Fruit fly (Drosophila melanogaster): ENCODE results near the gene CG32795.
A peak's percentile ranks its signal among the peaks of the same experiment; 100 is the strongest.

The CG32795 gene

dm6 chrX:2790055-2790617, at the start of gene CG32795 (continued):
- TF ChIP-seq amos (GFP tag; IDR thresholded peaks at IDR 0.05; ENCODE audit: partially characterized antibody) (peak; percentile 55; the same call in 1 of the 2 replicates), CG7372 (GFP tag; IDR thresholded peaks at IDR 0.05) (no peak), D19A (tag; optimal IDR thresholded peaks at IDR 0.05) (peak; percentile 43), lola (GFP tag; optimal IDR thresholded peaks at IDR 0.05) (peak in 1 of 3 experiments; percentile 45), CG12942 (GFP tag; optimal IDR thresholded peaks at IDR 0.05) (no peak), Dp (GFP tag; optimal IDR thresholded peaks at IDR 0.05) (peak; percentile 85), CG8924 (tag; optimal IDR thresholded peaks at IDR 0.05) (peak; percentile 45), CG30403 (GFP tag; optimal IDR thresholded peaks at IDR 0.05) (peak; percentile 6), Max (GFP tag; optimal IDR thresholded peaks at IDR 0.05) (peak; percentile 6), CG4424 (GFP tag; optimal IDR thresholded peaks at IDR 0.05) (peak; percentile 35), CG3995 (GFP tag; optimal IDR thresholded peaks at IDR 0.05) (peak; percentile 48), Eip74EF (GFP tag; optimal IDR thresholded peaks at IDR 0.05) (peak in 1 of 2 experiments; percentile 63), sens (GFP tag) (peak; percentile 87), so (GFP tag; IDR thresholded peaks at IDR 0.05) (no peak), sd (tag; optimal IDR thresholded peaks at IDR 0.05) (peak; percentile 37), CG9609 (GFP tag; optimal IDR thresholded peaks at IDR 0.05) (no peak), ken (GFP tag; IDR thresholded peaks at IDR 0.05) (no peak), CG12104 (GFP tag; optimal IDR thresholded peaks at IDR 0.05) (peak; percentile 43), gem (tag; optimal IDR thresholded peaks at IDR 0.05) (peak; percentile 24), Oaz (GFP tag; IDR thresholded peaks at IDR 0.05) (no peak), CG13894 (tag; optimal IDR thresholded peaks at IDR 0.05) (peak; percentile 33), nmo (GFP tag; optimal IDR thresholded peaks at IDR 0.05) (peak; percentile 16), CG2116 (GFP tag; optimal IDR thresholded peaks at IDR 0.05) (peak; percentile 19), CTCF (GFP tag; optimal IDR thresholded peaks at IDR 0.05) (peak; percentile 43), CG15514 (GFP tag; optimal IDR thresholded peaks at IDR 0.05) (peak; percentile 100), CG11504 (tag; optimal IDR thresholded peaks at IDR 0.05) (peak; percentile 23), stwl (tag; optimal IDR thresholded peaks at IDR 0.05) (peak; percentile 77), CG13424 (tag; optimal IDR thresholded peaks at IDR 0.05) (peak; percentile 21), cwo (GFP tag; optimal IDR thresholded peaks at IDR 0.05) (peak; percentile 1), CG6765 (GFP tag; optimal IDR thresholded peaks at IDR 0.05) (peak; percentile 49), bigmax (GFP tag; optimal IDR thresholded peaks at IDR 0.05) (peak; percentile 8), CG10147 (GFP tag; optimal IDR thresholded peaks at IDR 0.05) (peak; percentile 58), Tbp (GFP tag; optimal IDR thresholded peaks at IDR 0.05) (peak; percentile 38), Vsx1 (GFP tag; optimal IDR thresholded peaks at IDR 0.05) (peak; percentile 28), sug (tag; optimal IDR thresholded peaks at IDR 0.05) (peak; percentile 52), disco-r (GFP tag; optimal IDR thresholded peaks at IDR 0.05) (no peak), Meics (GFP tag; optimal IDR thresholded peaks at IDR 0.05) (no peak), CG8290 (GFP tag; optimal IDR thresholded peaks at IDR 0.05) (no peak), CG8290 (tag; optimal IDR thresholded peaks at IDR 0.05) (peak; percentile 46 to 49), twi (tag; optimal IDR thresholded peaks at IDR 0.05) (peak; percentile 16), CG2678 (tag; optimal IDR thresholded peaks at IDR 0.05) (peak; percentile 49), Sry-β (GFP tag; optimal IDR thresholded peaks at IDR 0.05) (peak; percentile 80), bbx (GFP tag; IDR thresholded peaks at IDR 0.05; ENCODE audit: partially characterized antibody) (peak; percentile 44), CG4730 (GFP tag; IDR thresholded peaks at IDR 0.05) (no peak), D19B (GFP tag; optimal IDR thresholded peaks at IDR 0.05) (no peak), insv (GFP tag; optimal IDR thresholded peaks at IDR 0.05) (peak in 1 of 2 experiments; percentile 20), NfI (GFP tag; optimal IDR thresholded peaks at IDR 0.05) (peak; percentile 7), CG14050 (GFP tag; IDR thresholded peaks at IDR 0.05) (no peak), gsb-n (tag; optimal IDR thresholded peaks at IDR 0.05) (peak; percentile 78), CG17829 (tag; optimal IDR thresholded peaks at IDR 0.05) (peak; percentile 35)

Data from whole organism, embryonic.